Fruit fly (Drosophila melanogaster) whole organism, embryonic: ENCODE data around the gene Rab18.
A peak's percentile ranks its signal among the peaks of the same experiment; 100 is the strongest.

ENCODE experiments used
- BtbVII ChIP-seq: fragments of 200-800 bp; sonication (Bioruptor generic); optimal IDR thresholded peaks from 3 replicates; lab custom pipeline; 2017; ENCODE audit warnings: missing biosample characterization, mild to moderate bottlenecking, missing genetic modification characterization
- CG11560 ChIP-seq: fragments of 200-800 bp; sonication (Bioruptor generic); IDR thresholded peaks from 3 replicates; pipeline ENCODE4 v1.3.6; 2022; ENCODE audit warnings: missing biosample characterization, missing genetic modification characterization
- CG1233 ChIP-seq: fragments of 200-800 bp; sonication (Bioruptor generic); optimal IDR thresholded peaks from 4 replicates; lab custom pipeline; 2018; ENCODE audit warnings: missing biosample characterization, mild to moderate bottlenecking, missing genetic modification characterization
- CG13424 ChIP-seq: fragments of 200-800 bp; sonication (Bioruptor generic); optimal IDR thresholded peaks from 2 replicates; lab custom pipeline; 2019; ENCODE audit warnings: missing biosample characterization, mild to moderate bottlenecking, missing genetic modification characterization, moderate library complexity
- CG17568 ChIP-seq: fragments of 200-800 bp; sonication (Bioruptor generic); optimal IDR thresholded peaks from 2 replicates; lab custom pipeline; 2018; ENCODE audit warnings: missing biosample characterization, mild to moderate bottlenecking, missing genetic modification characterization, moderate library complexity
- CG17912 ChIP-seq: fragments of 200-800 bp; sonication (Bioruptor generic); optimal IDR thresholded peaks from 2 replicates; lab custom pipeline; 2018; ENCODE audit warnings: missing biosample characterization, mild to moderate bottlenecking, missing genetic modification characterization
- CG18764 ChIP-seq: fragments of 200-800 bp; sonication (Bioruptor generic); optimal IDR thresholded peaks from 3 replicates; lab custom pipeline; 2016; ENCODE audit warnings: missing biosample characterization, missing genetic modification characterization
- CG2120 ChIP-seq: fragments of 200-800 bp; sonication (Bioruptor generic); optimal IDR thresholded peaks from 3 replicates; lab custom pipeline; 2016; ENCODE audit warnings: missing biosample characterization, missing genetic modification characterization
- CG3838 ChIP-seq: fragments of 200-800 bp; sonication (Bioruptor generic); optimal IDR thresholded peaks from 3 replicates; lab custom pipeline; 2016; ENCODE audit warnings: missing biosample characterization, missing genetic modification characterization
- CG3995 ChIP-seq: fragments of 200-800 bp; sonication (Bioruptor generic); optimal IDR thresholded peaks from 3 replicates; lab custom pipeline; 2016; ENCODE audit warnings: missing biosample characterization, missing genetic modification characterization
- CG8359 ChIP-seq: fragments of 200-800 bp; sonication (Bioruptor generic); optimal IDR thresholded peaks from 2 replicates; lab custom pipeline; 2017; ENCODE audit warnings: missing biosample characterization, mild to moderate bottlenecking, missing genetic modification characterization, borderline replicate concordance
- CG9932 ChIP-seq: fragments of 200-800 bp; sonication (Bioruptor generic); IDR thresholded peaks from 2 replicates; pipeline ENCODE4 v1.3.6; 2022; ENCODE audit warnings: missing biosample characterization, missing genetic modification characterization
- Dad ChIP-seq: fragments of 200-800 bp; sonication (Bioruptor generic); optimal IDR thresholded peaks from 3 replicates; lab custom pipeline; 2016; ENCODE audit warnings: missing biosample characterization, missing genetic modification characterization
- Dbx ChIP-seq: fragments of 200-800 bp; sonication (Bioruptor generic); IDR thresholded peaks from 3 replicates; pipeline ENCODE4 v1.3.6; 2022; ENCODE audit warnings: missing biosample characterization, missing genetic modification characterization
- Deaf1 ChIP-seq: fragments of 200-800 bp; optimal IDR thresholded peaks from 3 replicates; lab custom pipeline; 2019; ENCODE audit warnings: missing biosample characterization, mild to moderate bottlenecking, missing genetic modification characterization, moderate library complexity
- Dp ChIP-seq: fragments of 200-800 bp; sonication (Bioruptor generic); optimal IDR thresholded peaks from 2 replicates; lab custom pipeline; 2018; ENCODE audit warnings: missing biosample characterization, mild to moderate bottlenecking, missing genetic modification characterization, moderate library complexity
- Eip74EF ChIP-seq, 2 experiments: fragments of 200-800 bp in 1 of 2; fragments of >200 bp in 1 of 2; sonication (Bioruptor generic) in 1 of 2; optimal IDR thresholded peaks; 2 replicates each; lab custom pipeline; 2017 to 2019; ENCODE audit warnings: missing biosample characterization in 2 of 2, missing genetic modification characterization in 2 of 2, mild to moderate bottlenecking in 1 of 2, moderate library complexity in 1 of 2
- Elba2 ChIP-seq: fragments of 200-800 bp; sonication (Bioruptor generic); optimal IDR thresholded peaks from 3 replicates; lab custom pipeline; 2016; ENCODE audit warnings: missing biosample characterization, missing genetic modification characterization
- H15 ChIP-seq: fragments of 200-800 bp; sonication (Bioruptor generic); IDR thresholded peaks from 3 replicates; pipeline ENCODE4 v1.3.6; 2022; ENCODE audit warnings: missing biosample characterization, missing genetic modification characterization
- Hand ChIP-seq: fragments of 200-800 bp; sonication (Bioruptor generic); optimal IDR thresholded peaks from 2 replicates; lab custom pipeline; 2017; ENCODE audit warnings: mild to moderate bottlenecking, missing biosample characterization, missing genetic modification reagents, missing genetic modification characterization
- Hr78 ChIP-seq, 2 experiments: fragments of 200-800 bp in 1 of 2; fragments of >200 bp in 1 of 2; sonication (Bioruptor generic) in 1 of 2; optimal IDR thresholded peaks; 2 replicates each; lab custom pipeline; 2017 to 2019; ENCODE audit warnings: missing biosample characterization in 2 of 2, missing genetic modification characterization in 2 of 2, mild to moderate bottlenecking in 1 of 2, moderate library complexity in 1 of 2
- PHDP ChIP-seq: fragments of 200-800 bp; sonication (Bioruptor generic); optimal IDR thresholded peaks from 3 replicates; lab custom pipeline; 2018; ENCODE audit warnings: missing biosample characterization, mild to moderate bottlenecking, missing genetic modification characterization, moderate library complexity
- Pdp1 ChIP-seq, 2 experiments: fragments of 200-800 bp; sonication (Bioruptor generic); optimal IDR thresholded peaks; 3 replicates each; lab custom pipeline; 2016; ENCODE audit warnings: missing biosample characterization in 2 of 2, missing genetic modification characterization in 2 of 2, mild to moderate bottlenecking in 1 of 2, moderate library complexity in 1 of 2
- Six4 ChIP-seq: fragments of 200-800 bp; sonication (Bioruptor generic); optimal IDR thresholded peaks from 2 replicates; lab custom pipeline; 2016; ENCODE audit warnings: missing biosample characterization, missing genetic modification characterization
- Ssrp ChIP-seq: fragments of 200-800 bp; sonication (Bioruptor generic); optimal IDR thresholded peaks from 2 replicates; lab custom pipeline; 2018; ENCODE audit warnings: missing biosample characterization, mild to moderate bottlenecking, missing genetic modification characterization, moderate library complexity
- TFAM ChIP-seq: fragments of 200-800 bp; sonication (Bioruptor generic); optimal IDR thresholded peaks from 2 replicates; lab custom pipeline; 2017; ENCODE audit warnings: missing biosample characterization, missing genetic modification characterization, inconsistent platforms
- Xrp1 ChIP-seq: fragments of 200-800 bp; sonication (Bioruptor generic); IDR thresholded peaks from 2 replicates; pipeline ENCODE4 v1.3.6; 2022; ENCODE audit warnings: missing biosample characterization, missing genetic modification characterization
- al ChIP-seq: fragments of 200-800 bp; sonication (Bioruptor generic); IDR thresholded peaks from 2 replicates; pipeline ENCODE4 v1.3.6; 2022; ENCODE audit warnings: missing biosample characterization, missing genetic modification characterization
- aop ChIP-seq: fragments of 200-800 bp; sonication (Bioruptor generic); IDR thresholded peaks from 2 replicates; pipeline ENCODE4 v1.3.6; 2022; ENCODE audit warnings: missing biosample characterization, missing genetic modification characterization
- br ChIP-seq: fragments of >200 bp; optimal IDR thresholded peaks from 2 replicates; lab custom pipeline; 2017
- chm ChIP-seq: fragments of 200-800 bp; sonication (Bioruptor generic); IDR thresholded peaks from 2 replicates; pipeline ENCODE4 v1.3.6; 2022; ENCODE audit warnings: missing biosample characterization, missing genetic modification characterization
- da ChIP-seq: fragments of 200-800 bp; sonication (Bioruptor generic); optimal IDR thresholded peaks from 2 replicates; lab custom pipeline; 2016; ENCODE audit warnings: missing biosample characterization, missing genetic modification characterization
- dysf ChIP-seq: fragments of 200-800 bp; sonication (Bioruptor generic); IDR thresholded peaks from 3 replicates; pipeline ENCODE4 v1.3.6; 2022; ENCODE audit warnings: missing biosample characterization, missing genetic modification characterization
- eve ChIP-seq, 2 experiments: fragments of >200 bp; optimal IDR thresholded peaks; 2 replicates each; lab custom pipeline; 2017; ENCODE audit warnings: missing biosample characterization in 2 of 2, missing genetic modification characterization in 2 of 2
- ewg ChIP-seq: fragments of 200-800 bp; sonication (Bioruptor generic); optimal IDR thresholded peaks from 3 replicates; lab custom pipeline; 2017; ENCODE audit warnings: mild to moderate bottlenecking, missing biosample characterization, missing genetic modification reagents, missing genetic modification characterization
- gfzf ChIP-seq: fragments of 200-800 bp; sonication (Bioruptor generic); optimal IDR thresholded peaks from 2 replicates; lab custom pipeline; 2016; ENCODE audit warnings: missing biosample characterization, mild to moderate bottlenecking, missing genetic modification characterization, moderate library complexity
- grn ChIP-seq: fragments of 200-800 bp; sonication (Bioruptor generic); optimal IDR thresholded peaks from 3 replicates; lab custom pipeline; 2017; ENCODE audit warnings: missing biosample characterization, missing genetic modification characterization
- gt ChIP-seq: fragments of 200-800 bp; sonication (Bioruptor generic); IDR thresholded peaks from 2 replicates; pipeline ENCODE4 v1.3.6; 2022; ENCODE audit warnings: missing biosample characterization, missing genetic modification characterization
- lbe ChIP-seq: fragments of 200-800 bp; sonication (Bioruptor generic); optimal IDR thresholded peaks from 2 replicates; lab custom pipeline; 2016; ENCODE audit warnings: missing biosample characterization, mild to moderate bottlenecking, missing genetic modification characterization
- lov ChIP-seq, 2 experiments: fragments of 200-800 bp in 1 of 2; fragments of >200 bp in 1 of 2; sonication (Bioruptor generic) in 1 of 2; IDR thresholded peaks in 1 of 2; optimal IDR thresholded peaks in 1 of 2; 2 replicates in 1 of 2; 3 replicates in 1 of 2; pipeline versions ENCODE4 v1.3.6 to Lab custom; 2017 to 2022; ENCODE audit warnings: missing biosample characterization in 1 of 2, missing genetic modification characterization in 1 of 2
- phol ChIP-seq: fragments of 200-800 bp; sonication (Bioruptor generic); optimal IDR thresholded peaks from 3 replicates; lab custom pipeline; 2018; ENCODE audit warnings: missing biosample characterization, mild to moderate bottlenecking, missing genetic modification characterization, moderate library complexity
- pros ChIP-seq: fragments of 200-800 bp; sonication (Bioruptor generic); optimal IDR thresholded peaks from 3 replicates; lab custom pipeline; 2019; ENCODE audit warnings: missing biosample characterization, mild to moderate bottlenecking, missing genetic modification characterization, moderate library complexity
- sr ChIP-seq: fragments of 200-800 bp; sonication (Bioruptor generic); IDR thresholded peaks from 3 replicates; pipeline ENCODE4 v1.3.6; 2022; ENCODE audit warnings: missing biosample characterization, missing genetic modification characterization
- stwl ChIP-seq: fragments of 200-800 bp; sonication (Bioruptor generic); optimal IDR thresholded peaks from 3 replicates; lab custom pipeline; 2018; ENCODE audit warnings: missing biosample characterization, mild to moderate bottlenecking, missing genetic modification characterization, moderate library complexity
- sug ChIP-seq: fragments of 200-800 bp; optimal IDR thresholded peaks from 2 replicates; lab custom pipeline; 2019; ENCODE audit warnings: missing biosample characterization, mild to moderate bottlenecking, missing genetic modification characterization, moderate library complexity
- tgo ChIP-seq: fragments of 200-800 bp; sonication (Bioruptor generic); IDR thresholded peaks from 3 replicates; pipeline ENCODE4 v1.3.6; 2022; ENCODE audit warnings: missing biosample characterization, missing genetic modification characterization
- unpg ChIP-seq: fragments of 200-800 bp; sonication (Bioruptor generic); optimal IDR thresholded peaks from 3 replicates; lab custom pipeline; 2018; ENCODE audit warnings: missing biosample characterization, mild to moderate bottlenecking, missing genetic modification characterization, moderate library complexity
- vnd ChIP-seq: fragments of 200-800 bp; sonication (Bioruptor generic); IDR thresholded peaks from 3 replicates; pipeline ENCODE4 v1.3.6; 2022; ENCODE audit warnings: missing biosample characterization, missing genetic modification characterization; ENCODE audit not compliant: partially characterized antibody
- zf30C ChIP-seq: fragments of 200-800 bp; sonication (Bioruptor generic); optimal IDR thresholded peaks from 3 replicates; lab custom pipeline; 2018; ENCODE audit warnings: missing biosample characterization, mild to moderate bottlenecking, missing genetic modification characterization
- zfh1 ChIP-seq: fragments of 200-800 bp; sonication (Bioruptor generic); IDR thresholded peaks from 3 replicates; pipeline ENCODE4 v1.3.6; 2022; ENCODE audit warnings: missing biosample characterization, missing genetic modification characterization

The Rab18 gene

DNA sequence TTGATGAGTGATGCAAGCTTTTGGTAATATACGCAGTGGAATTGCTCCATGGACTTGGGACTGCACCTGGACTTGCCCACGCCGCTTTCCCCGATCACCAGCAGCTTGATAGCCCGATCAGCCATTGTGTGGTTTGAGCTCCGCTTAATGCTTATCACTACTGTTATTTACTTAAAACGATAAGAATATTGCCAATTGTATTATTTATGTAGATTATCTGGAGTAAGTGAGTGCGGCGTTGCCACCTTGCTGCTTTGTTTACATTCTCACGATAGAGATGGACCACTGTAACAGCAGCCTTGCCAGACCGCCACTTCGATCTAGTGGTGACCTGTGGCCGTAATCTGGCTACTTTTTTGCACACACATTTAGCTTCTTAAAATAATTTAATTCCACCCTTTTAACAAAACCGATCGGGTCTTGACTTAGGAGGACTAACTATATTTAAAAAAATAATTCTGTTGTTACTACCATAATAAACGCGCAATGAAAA lies at the start of gene Rab18 (continued):
- TF ChIP-seq sug = peak; percentile 16
- TF ChIP-seq Xrp1 = no peak
- TF ChIP-seq Hr78 (GFP tag; optimal IDR thresholded peaks at IDR 0.05; lab: Kevin White, UChicago) = no peak
- 0 out of 3 replicates have a peak, but pooled peaks have one; percentile 23 for TF ChIP-seq tgo (GFP tag; lab: Robert Waterston, UW)
- no peak for TF ChIP-seq lbe (GFP tag; lab: Kevin White, UChicago)
- no peak for TF ChIP-seq Ssrp (tag; lab: Kevin White, UChicago)
- TF ChIP-seq CG9932 (GFP tag; lab: Robert Waterston, UW) = peak; percentile 77
- no peak for TF ChIP-seq gfzf (GFP tag; lab: Kevin White, UChicago)
- no peak for TF ChIP-seq unpg
- no peak for TF ChIP-seq sr (GFP tag; lab: Robert Waterston, UW)
- no peak for TF ChIP-seq zf30C (GFP tag; lab: Kevin White, UChicago)
- no peak for TF ChIP-seq CG1233 (GFP tag; lab: Kevin White, UChicago)
- peak; percentile 31 for TF ChIP-seq grn
- TF ChIP-seq CG18764 (GFP tag; lab: Kevin White, UChicago) = no peak
- TF ChIP-seq vnd (GFP tag; lab: Robert Waterston, UW) = peak; percentile 35; the same call in 1 of the 3 replicates
- TF ChIP-seq Dp (GFP tag; lab: Kevin White, UChicago) = no peak
- TF ChIP-seq stwl (tag; lab: Kevin White, UChicago) = no peak
- TF ChIP-seq BtbVII (GFP tag; lab: Kevin White, UChicago) = no peak
- no peak for TF ChIP-seq CG17912 (GFP tag; lab: Kevin White, UChicago)
- no peak for TF ChIP-seq CG11560
- TF ChIP-seq br (lab: Kevin White, UChicago) = no peak
- TF ChIP-seq CG3995 = peak; percentile 82
- TF ChIP-seq Dad = peak; percentile 13
- no peak for TF ChIP-seq Deaf1
- TF ChIP-seq phol = peak; percentile 34
- TF ChIP-seq Six4 = no peak
- no peak for TF ChIP-seq Hand (GFP tag; lab: Kevin White, UChicago)
- 0 out of 3 replicates have a peak, but pooled peaks have one; percentile 33 for TF ChIP-seq dysf (GFP tag; lab: Robert Waterston, UW)
- TF ChIP-seq Dbx = peak; percentile 55; the same call in 1 of the 3 replicates
- TF ChIP-seq CG3838 (GFP tag; lab: Kevin White, UChicago) = no peak
- TF ChIP-seq H15 = no peak
- TF ChIP-seq gt = no peak
- TF ChIP-seq PHDP (tag; lab: Kevin White, UChicago) = no peak
- no peak for TF ChIP-seq Eip74EF (GFP tag; optimal IDR thresholded peaks at IDR 0.05; lab: Kevin White, UChicago)
- TF ChIP-seq Pdp1 (GFP tag; optimal IDR thresholded peaks at IDR 0.05; lab: Kevin White, UChicago) = peak; percentile 30 to 64
- no peak for TF ChIP-seq pros (GFP tag; lab: Kevin White, UChicago)
- TF ChIP-seq Elba2 (GFP tag; lab: Kevin White, UChicago) = peak; percentile 69
- no peak for TF ChIP-seq CG8359 (GFP tag; lab: Kevin White, UChicago)
- no peak for TF ChIP-seq lov (optimal IDR thresholded peaks at IDR 0.05; lab: Kevin White, UChicago)
- no peak for TF ChIP-seq lov (GFP tag; IDR thresholded peaks at IDR 0.05; lab: Robert Waterston, UW)
- peak; percentile 52; the same call in 1 of the 3 replicates for TF ChIP-seq zfh1 (GFP tag; lab: Robert Waterston, UW)
- TF ChIP-seq CG17568 (GFP tag; lab: Kevin White, UChicago) = no peak
- TF ChIP-seq CG13424 (tag; lab: Kevin White, UChicago) = no peak
- TF ChIP-seq ewg = no peak
- TF ChIP-seq CG2120 (GFP tag; lab: Kevin White, UChicago) = peak; percentile 46
- TF ChIP-seq aop (GFP tag; lab: Robert Waterston, UW) = no peak
- no peak for TF ChIP-seq TFAM
- no peak for TF ChIP-seq eve (GFP tag; optimal IDR thresholded peaks at IDR 0.05; lab: Kevin White, UChicago)
- TF ChIP-seq da (GFP tag; lab: Kevin White, UChicago) = no peak
- TF ChIP-seq chm = 0 out of 2 replicates have a peak, but pooled peaks have one; percentile 12
- TF ChIP-seq al = peak; percentile 32; the same call in 1 of the 2 replicates
